Fruit fly (Drosophila melanogaster) whole organism, prepupa: ENCODE results near the gene oaf.

Experiments
- Blimp-1 ChIP-seq: fragments of 200-800 bp; sonication (Bioruptor generic); optimal IDR thresholded peaks from 3 replicates; lab custom pipeline; 2017; ENCODE audit warnings: missing biosample characterization, missing genetic modification characterization, mild to moderate bottlenecking, moderate library complexity, missing genetic modification reagents
- CG10631 ChIP-seq: fragments of 200-800 bp; sonication (Bioruptor generic); optimal IDR thresholded peaks from 2 replicates; lab custom pipeline; 2016; ENCODE audit warnings: missing biosample characterization, missing genetic modification characterization
- CG10669 ChIP-seq: fragments of 200-800 bp; sonication (Bioruptor generic); optimal IDR thresholded peaks from 3 replicates; lab custom pipeline; 2018; ENCODE audit warnings: missing biosample characterization, mild to moderate bottlenecking, missing genetic modification characterization, moderate library complexity
- CG11294 ChIP-seq: fragments of 200-800 bp; sonication (Bioruptor generic); IDR thresholded peaks from 2 replicates; pipeline ENCODE4 v1.3.6; 2022; ENCODE audit warnings: missing biosample characterization, missing genetic modification characterization
- CG11762 ChIP-seq: fragments of 200-800 bp; sonication (Bioruptor generic); optimal IDR thresholded peaks from 3 replicates; lab custom pipeline; 2016; ENCODE audit warnings: missing biosample characterization, missing genetic modification characterization; ENCODE audit not compliant: insufficient read depth
- CG15336 ChIP-seq: fragments of 200-800 bp; sonication (Bioruptor generic); IDR thresholded peaks from 2 replicates; pipeline ENCODE4 v1.3.6; 2022; ENCODE audit warnings: missing biosample characterization, missing genetic modification characterization
- CG16779 ChIP-seq: fragments of 200-800 bp; sonication (Bioruptor generic); optimal IDR thresholded peaks from 3 replicates; lab custom pipeline; 2017; ENCODE audit warnings: missing biosample characterization, mild to moderate bottlenecking, missing genetic modification characterization
- CG3032 ChIP-seq: fragments of 200-800 bp; optimal IDR thresholded peaks from 2 replicates; lab custom pipeline; 2019; ENCODE audit warnings: missing biosample characterization, mild to moderate bottlenecking, missing genetic modification characterization, moderate library complexity
- CG31627 ChIP-seq: fragments of 200-800 bp; sonication (Bioruptor generic); optimal IDR thresholded peaks from 3 replicates; lab custom pipeline; 2016; ENCODE audit warnings: missing biosample characterization, missing genetic modification characterization
- CG32006 ChIP-seq: fragments of 200-800 bp; sonication (Bioruptor generic); optimal IDR thresholded peaks from 3 replicates; lab custom pipeline; 2017; ENCODE audit warnings: missing biosample characterization, mild to moderate bottlenecking, missing genetic modification characterization
- CG34406 ChIP-seq: fragments of 200-800 bp; sonication (Bioruptor generic); optimal IDR thresholded peaks from 3 replicates; lab custom pipeline; 2016; ENCODE audit warnings: missing biosample characterization, missing genetic modification characterization
- CG3919 ChIP-seq: fragments of 200-800 bp; sonication (Bioruptor generic); optimal IDR thresholded peaks from 3 replicates; lab custom pipeline; 2016; ENCODE audit warnings: missing biosample characterization, missing genetic modification characterization
- CG4318 ChIP-seq: fragments of 200-800 bp; sonication (Bioruptor generic); optimal IDR thresholded peaks from 3 replicates; lab custom pipeline; 2017; ENCODE audit warnings: missing biosample characterization, mild to moderate bottlenecking, missing genetic modification characterization
- CG6163 ChIP-seq: fragments of 200-800 bp; sonication (Bioruptor generic); IDR thresholded peaks from 3 replicates; pipeline ENCODE4 v1.3.6; 2022; ENCODE audit warnings: missing biosample characterization, missing genetic modification characterization
- CG6276 ChIP-seq: fragments of 200-800 bp; sonication (Bioruptor generic); optimal IDR thresholded peaks from 2 replicates; lab custom pipeline; 2017; ENCODE audit warnings: missing biosample characterization, mild to moderate bottlenecking, missing genetic modification characterization
- CG6792 ChIP-seq: fragments of 200-800 bp; sonication (Bioruptor generic); optimal IDR thresholded peaks from 3 replicates; lab custom pipeline; 2016; ENCODE audit warnings: missing biosample characterization, missing genetic modification characterization
- CG6808 ChIP-seq: fragments of 200-800 bp; sonication (Bioruptor generic); optimal IDR thresholded peaks from 3 replicates; lab custom pipeline; 2017; ENCODE audit warnings: missing biosample characterization, missing genetic modification characterization, mild to moderate bottlenecking, moderate library complexity, missing genetic modification reagents
- CG7368 ChIP-seq: fragments of 200-800 bp; sonication (Bioruptor generic); optimal IDR thresholded peaks from 3 replicates; lab custom pipeline; 2016; ENCODE audit warnings: missing biosample characterization, missing genetic modification characterization
- CG8119 ChIP-seq: fragments of 200-800 bp; sonication (Bioruptor generic); IDR thresholded peaks from 3 replicates; pipeline ENCODE4 v1.3.6; 2022; ENCODE audit warnings: missing biosample characterization, missing genetic modification characterization
- CG8319 ChIP-seq: fragments of 200-800 bp; sonication (Bioruptor generic); optimal IDR thresholded peaks from 3 replicates; lab custom pipeline; 2016; ENCODE audit warnings: missing biosample characterization, missing genetic modification characterization
- CG9139 ChIP-seq: fragments of 200-800 bp; sonication (Bioruptor generic); optimal IDR thresholded peaks from 3 replicates; lab custom pipeline; 2017; ENCODE audit warnings: missing biosample characterization, mild to moderate bottlenecking, missing genetic modification characterization
- Eip75B ChIP-seq: fragments of 200-800 bp; sonication (Bioruptor generic); optimal IDR thresholded peaks from 3 replicates; lab custom pipeline; 2016; ENCODE audit warnings: missing biosample characterization, missing genetic modification characterization
- Eip78C ChIP-seq: fragments of 200-800 bp; sonication (Bioruptor generic); peaks from one replicate; lab custom pipeline; 2016; ENCODE audit warnings: missing biosample characterization, missing genetic modification characterization
- Gug ChIP-seq: fragments of 200-800 bp; sonication (Bioruptor generic); IDR thresholded peaks from 2 replicates; pipeline ENCODE4 v1.3.6; 2022; ENCODE audit warnings: missing biosample characterization, missing genetic modification characterization
- Hr39 ChIP-seq: fragments of 200-800 bp; sonication (Bioruptor generic); optimal IDR thresholded peaks from 2 replicates; lab custom pipeline; 2016; ENCODE audit warnings: missing biosample characterization, missing genetic modification characterization
- Hr4 ChIP-seq: fragments of 200-800 bp; sonication (Bioruptor generic); optimal IDR thresholded peaks from 3 replicates; lab custom pipeline; 2016; ENCODE audit warnings: missing biosample characterization, missing genetic modification characterization
- Lpt ChIP-seq: fragments of 200-800 bp; sonication (Bioruptor generic); optimal IDR thresholded peaks from 3 replicates; lab custom pipeline; 2016; ENCODE audit warnings: missing biosample characterization, missing genetic modification characterization
- Met ChIP-seq: fragments of 200-800 bp; sonication (Bioruptor generic); optimal IDR thresholded peaks from 3 replicates; lab custom pipeline; 2016; ENCODE audit warnings: missing biosample characterization, missing genetic modification characterization
- OdsH ChIP-seq: fragments of 200-800 bp; sonication (Bioruptor generic); optimal IDR thresholded peaks from 3 replicates; lab custom pipeline; 2016; ENCODE audit warnings: missing biosample characterization, missing genetic modification characterization
- Smox ChIP-seq: fragments of 200-800 bp; sonication (Bioruptor generic); optimal IDR thresholded peaks from 3 replicates; lab custom pipeline; 2016; ENCODE audit warnings: missing biosample characterization, missing genetic modification characterization
- Sox102F ChIP-seq: fragments of 200-800 bp; sonication (Bioruptor generic); optimal IDR thresholded peaks from 2 replicates; lab custom pipeline; 2016; ENCODE audit warnings: missing biosample characterization, mild to moderate bottlenecking, missing genetic modification characterization
- Sox15 ChIP-seq: fragments of 200-800 bp; sonication (Bioruptor generic); optimal IDR thresholded peaks from 3 replicates; lab custom pipeline; 2016; ENCODE audit warnings: missing biosample characterization, missing genetic modification characterization
- acj6 ChIP-seq: fragments of 200-800 bp; sonication (Bioruptor generic); optimal IDR thresholded peaks from 3 replicates; lab custom pipeline; 2016; ENCODE audit warnings: missing biosample characterization, missing genetic modification characterization
- cyc ChIP-seq: fragments of 200-800 bp; sonication (Bioruptor generic); optimal IDR thresholded peaks from 3 replicates; lab custom pipeline; 2016; ENCODE audit warnings: missing biosample characterization, missing genetic modification characterization
- dac ChIP-seq: fragments of 200-800 bp; sonication (Bioruptor generic); optimal IDR thresholded peaks from 2 replicates; lab custom pipeline; 2017; ENCODE audit warnings: missing biosample characterization, mild to moderate bottlenecking, missing genetic modification characterization
- dsx ChIP-seq: fragments of 200-800 bp; optimal IDR thresholded peaks from 3 replicates; lab custom pipeline; 2019; ENCODE audit warnings: missing biosample characterization, mild to moderate bottlenecking, missing genetic modification characterization, moderate library complexity; ENCODE audit not compliant: poor library complexity, severe bottlenecking
- eg ChIP-seq: fragments of 200-800 bp; sonication (Bioruptor generic); IDR thresholded peaks from 3 replicates; pipeline ENCODE4 v1.3.6; 2022; ENCODE audit warnings: missing biosample characterization, missing genetic modification characterization
- esn ChIP-seq: fragments of 200-800 bp; sonication (Bioruptor generic); optimal IDR thresholded peaks from 2 replicates; lab custom pipeline; 2016; ENCODE audit warnings: missing biosample characterization, mild to moderate bottlenecking, missing genetic modification characterization, moderate library complexity
- fd85E ChIP-seq: fragments of 200-800 bp; sonication (Bioruptor generic); optimal IDR thresholded peaks from 3 replicates; lab custom pipeline; 2016; ENCODE audit warnings: missing biosample characterization, missing genetic modification characterization
- fkh ChIP-seq: fragments of 200-800 bp; sonication (Bioruptor generic); optimal IDR thresholded peaks from 3 replicates; lab custom pipeline; 2017; ENCODE audit warnings: missing biosample characterization, mild to moderate bottlenecking, missing genetic modification characterization, moderate library complexity
- lz ChIP-seq: fragments of 200-800 bp; sonication (Bioruptor generic); optimal IDR thresholded peaks from 3 replicates; lab custom pipeline; 2016; ENCODE audit warnings: missing biosample characterization, missing genetic modification characterization
- net ChIP-seq: fragments of 200-800 bp; sonication (Bioruptor generic); optimal IDR thresholded peaks from 3 replicates; lab custom pipeline; 2016; ENCODE audit warnings: missing biosample characterization, missing genetic modification characterization
- pdm3 ChIP-seq: fragments of 200-800 bp; sonication (Bioruptor generic); optimal IDR thresholded peaks from 3 replicates; lab custom pipeline; 2016; ENCODE audit warnings: missing biosample characterization, missing genetic modification characterization
- ss ChIP-seq, 2 experiments: fragments of 200-800 bp; sonication (Bioruptor generic); optimal IDR thresholded peaks; 2 replicates in 1 of 2; 3 replicates in 1 of 2; lab custom pipeline; 2017 to 2018; ENCODE audit warnings: mild to moderate bottlenecking in 2 of 2, missing biosample characterization in 2 of 2, missing genetic modification characterization in 2 of 2, moderate library complexity in 1 of 2
- svp ChIP-seq: fragments of 200-800 bp; sonication (Bioruptor generic); peaks from one replicate; lab custom pipeline; 2016; ENCODE audit warnings: missing biosample characterization, missing genetic modification characterization
- vri ChIP-seq: fragments of 200-800 bp; sonication (Bioruptor generic); optimal IDR thresholded peaks from 3 replicates; lab custom pipeline; 2016; ENCODE audit warnings: missing biosample characterization, mild to moderate bottlenecking, missing genetic modification characterization

oaf gene

dm6 chr2L:2467722-2468372 is 24.9 kb upstream of the oaf start:
- TF ChIP-seq CG4318 (GFP tag; lab: Kevin White, UChicago): no peak
- TF ChIP-seq svp (GFP tag; lab: Kevin White, UChicago): peak; percentile 37
- peak; percentile 46; the same call in 1 of the 3 replicates for TF ChIP-seq CG6163 (GFP tag; lab: Robert Waterston, UW)
- TF ChIP-seq CG9139 (GFP tag; lab: Kevin White, UChicago): no peak
- TF ChIP-seq CG31627 (GFP tag; lab: Kevin White, UChicago): no peak
- TF ChIP-seq CG32006: peak; percentile 28
- TF ChIP-seq CG15336 (GFP tag; lab: Robert Waterston, UW): peak; percentile 50
- peak; percentile 4 for TF ChIP-seq Met
- TF ChIP-seq CG8119 (GFP tag; lab: Robert Waterston, UW): peak; percentile 37; the same call in 1 of the 3 replicates
- peak; percentile 9 for TF ChIP-seq CG10631 (GFP tag; lab: Kevin White, UChicago)
- 0 out of 3 replicates have a peak, but pooled peaks have one; percentile 21 for TF ChIP-seq eg

dm6 chr2L:2470585-2470984 is 22.2 kb upstream of the oaf start:
- TF ChIP-seq Smox (GFP tag; lab: Kevin White, UChicago) (peak; percentile 7), acj6 (no peak), CG11294 (no peak), CG9139 (GFP tag; lab: Kevin White, UChicago) (no peak), Eip75B (GFP tag; lab: Kevin White, UChicago) (no peak), CG32006 (no peak), Hr4 (GFP tag; lab: Kevin White, UChicago) (no peak), dac (no peak), CG4318 (GFP tag; lab: Kevin White, UChicago) (no peak), CG16779 (tag; lab: Kevin White, UChicago) (no peak), CG6163 (GFP tag; lab: Robert Waterston, UW) (no peak), ss (GFP tag; optimal IDR thresholded peaks at IDR 0.05; lab: Kevin White, UChicago) (peak in 1 of 2 experiments; percentile 71), CG31627 (GFP tag; lab: Kevin White, UChicago) (peak; percentile 9), esn (GFP tag; lab: Kevin White, UChicago) (no peak), fd85E (GFP tag; lab: Kevin White, UChicago) (no peak), CG8119 (GFP tag; lab: Robert Waterston, UW) (no peak), CG7368 (GFP tag; lab: Kevin White, UChicago) (no peak), lz (GFP tag; lab: Kevin White, UChicago) (peak; percentile 18), Gug (no peak), Sox15 (GFP tag; lab: Kevin White, UChicago) (no peak), CG8319 (GFP tag; lab: Kevin White, UChicago) (no peak), CG3919 (GFP tag; lab: Kevin White, UChicago) (no peak), OdsH (GFP tag; lab: Kevin White, UChicago) (no peak), CG10669 (no peak), CG6808 (peak; percentile 30), Eip78C (GFP tag; lab: Kevin White, UChicago) (peak; percentile 62), CG11762 (no peak), Blimp-1 (GFP tag; lab: Kevin White, UChicago) (no peak), dsx (GFP tag; lab: Kevin White, UChicago) (no peak), CG34406 (GFP tag; lab: Kevin White, UChicago) (no peak), vri (GFP tag; lab: Kevin White, UChicago) (peak; percentile 12), Met (peak; percentile 19), Hr39 (GFP tag; lab: Kevin White, UChicago) (peak; percentile 4), CG3032 (tag; lab: Kevin White, UChicago) (peak; percentile 3), pdm3 (GFP tag; lab: Kevin White, UChicago) (no peak), Lpt (GFP tag; lab: Kevin White, UChicago) (no peak), net (no peak), fkh (GFP tag; lab: Kevin White, UChicago) (no peak), cyc (GFP tag; lab: Kevin White, UChicago) (no peak), Sox102F (GFP tag; lab: Kevin White, UChicago) (no peak), CG6276 (no peak), CG6792 (GFP tag; lab: Kevin White, UChicago) (no peak), svp (GFP tag; lab: Kevin White, UChicago) (peak; percentile 74)
